Fruit fly (Drosophila melanogaster) whole organism, embryonic: ENCODE data around the gene neur.

Experiments used
- Adf1 ChIP-seq: fragments of 200-800 bp; sonication (Bioruptor generic); IDR thresholded peaks from 2 replicates; pipeline ENCODE4 v1.3.6; 2022; ENCODE audit warnings: missing biosample characterization, missing genetic modification characterization
- Atf-2 ChIP-seq: fragments of 200-800 bp; sonication (Bioruptor generic); optimal IDR thresholded peaks from 2 replicates; lab custom pipeline; 2016; ENCODE audit warnings: missing biosample characterization, missing genetic modification characterization
- Bgb ChIP-seq: fragments of 200-800 bp; sonication (Bioruptor generic); IDR thresholded peaks from 2 replicates; pipeline ENCODE4 v1.3.6; 2022; ENCODE audit warnings: missing biosample characterization, missing genetic modification characterization; ENCODE audit not compliant: partially characterized antibody
- Bteb2 ChIP-seq: fragments of 200-800 bp; sonication (Bioruptor generic); optimal IDR thresholded peaks from 2 replicates; lab custom pipeline; 2016; ENCODE audit warnings: missing biosample characterization, missing genetic modification characterization
- CG10147 ChIP-seq: fragments of 200-800 bp; sonication (Bioruptor generic); optimal IDR thresholded peaks from 2 replicates; lab custom pipeline; 2019; ENCODE audit warnings: missing biosample characterization, mild to moderate bottlenecking, missing genetic modification characterization, moderate library complexity
- CG12299 ChIP-seq: fragments of 200-800 bp; sonication (Bioruptor generic); optimal IDR thresholded peaks from 2 replicates; lab custom pipeline; 2018; ENCODE audit warnings: missing biosample characterization, mild to moderate bottlenecking, missing genetic modification characterization
- CG13624 ChIP-seq: fragments of 200-800 bp; sonication (Bioruptor generic); optimal IDR thresholded peaks from 2 replicates; lab custom pipeline; 2016; ENCODE audit warnings: missing biosample characterization, missing genetic modification characterization
- CG1602 ChIP-seq: fragments of 200-800 bp; sonication (Bioruptor generic); optimal IDR thresholded peaks from 3 replicates; lab custom pipeline; 2016; ENCODE audit warnings: missing biosample characterization, missing genetic modification characterization
- CG17186 ChIP-seq: fragments of 200-800 bp; sonication (Bioruptor generic); optimal IDR thresholded peaks from 3 replicates; lab custom pipeline; 2017; ENCODE audit warnings: missing biosample characterization, missing genetic modification reagents, missing genetic modification characterization
- CG18011 ChIP-seq: fragments of 200-800 bp; sonication (Bioruptor generic); optimal IDR thresholded peaks from 2 replicates; lab custom pipeline; 2017; ENCODE audit warnings: missing biosample characterization, missing genetic modification characterization, mild to moderate bottlenecking, moderate library complexity, missing genotype
- CG4707 ChIP-seq: fragments of 200-800 bp; sonication (Bioruptor generic); optimal IDR thresholded peaks from 2 replicates; lab custom pipeline; 2018; ENCODE audit warnings: missing biosample characterization, mild to moderate bottlenecking, missing genetic modification characterization, moderate library complexity
- CG6854 ChIP-seq: fragments of 200-800 bp; sonication (Bioruptor generic); optimal IDR thresholded peaks from 3 replicates; lab custom pipeline; 2017; ENCODE audit warnings: missing biosample characterization, mild to moderate bottlenecking, missing genetic modification characterization
- CG7556 ChIP-seq: fragments of 200-800 bp; sonication (Bioruptor generic); optimal IDR thresholded peaks from 2 replicates; lab custom pipeline; 2017; ENCODE audit warnings: missing biosample characterization, mild to moderate bottlenecking, missing genetic modification characterization
- CG7963 ChIP-seq: fragments of 200-800 bp; sonication (Bioruptor generic); IDR thresholded peaks from 3 replicates; pipeline ENCODE4 v1.3.6; 2022; ENCODE audit warnings: missing biosample characterization, missing genetic modification characterization; ENCODE audit not compliant: partially characterized antibody
- CG8765 ChIP-seq: fragments of 200-800 bp; sonication (Bioruptor generic); IDR thresholded peaks from 2 replicates; pipeline ENCODE4 v1.3.6; 2022; ENCODE audit warnings: missing biosample characterization, missing genetic modification characterization
- CG9797 ChIP-seq: fragments of 200-800 bp; sonication (Bioruptor generic); optimal IDR thresholded peaks from 3 replicates; lab custom pipeline; 2018; ENCODE audit warnings: missing biosample characterization, mild to moderate bottlenecking, missing genetic modification characterization
- D19A ChIP-seq: fragments of 200-800 bp; optimal IDR thresholded peaks from 3 replicates; lab custom pipeline; 2019; ENCODE audit warnings: missing biosample characterization, mild to moderate bottlenecking, missing genetic modification characterization, moderate library complexity
- Dll ChIP-seq: fragments of 200-800 bp; sonication (Bioruptor generic); IDR thresholded peaks from 4 replicates; pipeline ENCODE4 v1.3.6; 2022; ENCODE audit warnings: missing biosample characterization, missing genetic modification characterization; ENCODE audit not compliant: partially characterized antibody
- Doc3 ChIP-seq: fragments of 200-800 bp; sonication (Bioruptor generic); IDR thresholded peaks from 3 replicates; pipeline ENCODE4 v1.3.6; 2022; ENCODE audit warnings: missing biosample characterization, missing genetic modification characterization; ENCODE audit not compliant: partially characterized antibody
- Dp ChIP-seq: fragments of 200-800 bp; sonication (Bioruptor generic); optimal IDR thresholded peaks from 2 replicates; lab custom pipeline; 2018; ENCODE audit warnings: missing biosample characterization, mild to moderate bottlenecking, missing genetic modification characterization, moderate library complexity
- Ets97D ChIP-seq: fragments of 200-800 bp; sonication (Bioruptor generic); optimal IDR thresholded peaks from 3 replicates; lab custom pipeline; 2016; ENCODE audit warnings: missing biosample characterization, missing genetic modification characterization
- HLH3B ChIP-seq: fragments of 200-800 bp; sonication (Bioruptor generic); IDR thresholded peaks from 2 replicates; pipeline ENCODE4 v1.3.6; 2022; ENCODE audit warnings: missing biosample characterization, missing genetic modification characterization
- HmgZ ChIP-seq: fragments of 200-800 bp; sonication (Bioruptor generic); optimal IDR thresholded peaks from 2 replicates; lab custom pipeline; 2018; ENCODE audit warnings: missing biosample characterization, mild to moderate bottlenecking, missing genetic modification characterization
- Hr51 ChIP-seq, 2 experiments: fragments of 200-800 bp; sonication (Bioruptor generic); optimal IDR thresholded peaks; 2 replicates in 1 of 2; 3 replicates in 1 of 2; lab custom pipeline; 2016 to 2018; ENCODE audit warnings: missing biosample characterization in 2 of 2, missing genetic modification characterization in 2 of 2, mild to moderate bottlenecking in 1 of 2, moderate library complexity in 1 of 2
- Mad ChIP-seq: fragments of 200-800 bp; sonication (Bioruptor generic); optimal IDR thresholded peaks from 2 replicates; lab custom pipeline; 2016; ENCODE audit warnings: missing biosample characterization, missing genetic modification characterization
- Side ChIP-seq: fragments of 200-800 bp; sonication (Bioruptor generic); optimal IDR thresholded peaks from 2 replicates; lab custom pipeline; 2016; ENCODE audit warnings: missing biosample characterization, missing genetic modification characterization
- Sry-δ ChIP-seq: fragments of 200-800 bp; sonication (Bioruptor generic); optimal IDR thresholded peaks from 2 replicates; lab custom pipeline; 2016; ENCODE audit warnings: missing biosample characterization, missing genetic modification characterization
- bsh ChIP-seq, 2 experiments: fragments of 200-800 bp; sonication (Bioruptor generic); optimal IDR thresholded peaks; 2 replicates each; lab custom pipeline; 2017 to 2018; ENCODE audit warnings: mild to moderate bottlenecking in 2 of 2, missing biosample characterization in 2 of 2, missing genetic modification characterization in 2 of 2, moderate library complexity in 1 of 2
- cad ChIP-seq: fragments of >200 bp; optimal IDR thresholded peaks from 2 replicates; lab custom pipeline; 2017; ENCODE audit warnings: missing biosample characterization, missing genetic modification characterization
- corto ChIP-seq: fragments of 200-800 bp; sonication (Bioruptor generic); optimal IDR thresholded peaks from 2 replicates; lab custom pipeline; 2016; ENCODE audit warnings: missing biosample characterization, mild to moderate bottlenecking, missing genetic modification characterization, moderate library complexity
- cwo ChIP-seq: fragments of 200-800 bp; sonication (Bioruptor generic); optimal IDR thresholded peaks from 3 replicates; lab custom pipeline; 2017; ENCODE audit warnings: missing biosample characterization, missing genetic modification characterization, mild to moderate bottlenecking, moderate library complexity, missing genetic modification reagents
- ems ChIP-seq: fragments of 200-800 bp; sonication (Bioruptor generic); optimal IDR thresholded peaks from 3 replicates; lab custom pipeline; 2016; ENCODE audit warnings: missing biosample characterization, missing genetic modification characterization
- inv ChIP-seq: fragments of 200-800 bp; sonication (Bioruptor generic); IDR thresholded peaks from 2 replicates; pipeline ENCODE4 v1.3.6; 2022; ENCODE audit warnings: missing biosample characterization, missing genetic modification characterization; ENCODE audit not compliant: partially characterized antibody
- jigr1 ChIP-seq: fragments of 200-800 bp; sonication (Bioruptor generic); IDR thresholded peaks from 3 replicates; pipeline ENCODE4 v1.3.6; 2022; ENCODE audit warnings: missing biosample characterization, missing genetic modification characterization
- kay ChIP-seq: fragments of 200-800 bp; sonication (Bioruptor generic); optimal IDR thresholded peaks from 2 replicates; lab custom pipeline; 2016; ENCODE audit warnings: missing biosample characterization, missing genetic modification characterization
- lov ChIP-seq, 2 experiments: fragments of 200-800 bp in 1 of 2; fragments of >200 bp in 1 of 2; sonication (Bioruptor generic) in 1 of 2; IDR thresholded peaks in 1 of 2; optimal IDR thresholded peaks in 1 of 2; 2 replicates in 1 of 2; 3 replicates in 1 of 2; pipeline versions ENCODE4 v1.3.6 to Lab custom; 2017 to 2022; ENCODE audit warnings: missing biosample characterization in 1 of 2, missing genetic modification characterization in 1 of 2
- maf-S ChIP-seq: fragments of 200-800 bp; sonication (Bioruptor generic); optimal IDR thresholded peaks from 2 replicates; lab custom pipeline; 2016; ENCODE audit warnings: missing biosample characterization, missing genetic modification characterization
- nmo ChIP-seq: fragments of 200-800 bp; sonication (Bioruptor generic); optimal IDR thresholded peaks from 2 replicates; lab custom pipeline; 2018; ENCODE audit warnings: missing biosample characterization, mild to moderate bottlenecking, missing genetic modification characterization, moderate library complexity
- pho ChIP-seq: fragments of 200-800 bp; sonication (Bioruptor generic); optimal IDR thresholded peaks from 2 replicates; lab custom pipeline; 2016; ENCODE audit warnings: missing biosample characterization, missing genetic modification characterization
- rib ChIP-seq: fragments of 200-800 bp; sonication (Bioruptor generic); IDR thresholded peaks from 2 replicates; pipeline ENCODE4 v1.3.6; 2022; ENCODE audit warnings: missing biosample characterization, missing genetic modification characterization
- row ChIP-seq: fragments of 200-800 bp; sonication (Bioruptor generic); IDR thresholded peaks from 3 replicates; pipeline ENCODE4 v1.3.6; 2022; ENCODE audit warnings: missing biosample characterization, missing genetic modification characterization
- sd ChIP-seq: fragments of 200-800 bp; sonication (Bioruptor generic); optimal IDR thresholded peaks from 3 replicates; lab custom pipeline; 2018; ENCODE audit warnings: missing biosample characterization, mild to moderate bottlenecking, missing genetic modification characterization, moderate library complexity
- ssp ChIP-seq: fragments of 200-800 bp; sonication (Bioruptor generic); IDR thresholded peaks from 2 replicates; pipeline ENCODE4 v1.3.6; 2022; ENCODE audit warnings: missing biosample characterization, missing genetic modification characterization
- tll ChIP-seq, 2 experiments: fragments of 200-800 bp in 1 of 2; fragments of >200 bp in 1 of 2; sonication (Bioruptor generic) in 1 of 2; optimal IDR thresholded peaks; 2 replicates each; lab custom pipeline; 2017 to 2019; ENCODE audit warnings: missing biosample characterization in 2 of 2, missing genetic modification characterization in 2 of 2, mild to moderate bottlenecking in 1 of 2, moderate library complexity in 1 of 2
- unpg ChIP-seq: fragments of 200-800 bp; sonication (Bioruptor generic); optimal IDR thresholded peaks from 3 replicates; lab custom pipeline; 2018; ENCODE audit warnings: missing biosample characterization, mild to moderate bottlenecking, missing genetic modification characterization, moderate library complexity

The neur gene

dm6 chr3R:8980776-8981165, 58.5 kb downstream of the neur start, which contains the start of gene CAHbeta (continued):
- TF ChIP-seq sd (peak; percentile 73), maf-S (GFP tag; lab: Kevin White, UChicago) (no peak), cwo (GFP tag; lab: Kevin White, UChicago) (peak; percentile 75), rib (GFP tag; lab: Robert Waterston, UW) (0 out of 2 replicates have a peak, but pooled peaks have one; percentile 35), CG1602 (GFP tag; lab: Kevin White, UChicago) (no peak), Sry-δ (GFP tag; lab: Kevin White, UChicago) (no peak), kay (GFP tag; lab: Kevin White, UChicago) (peak; percentile 15), CG10147 (peak; percentile 7), CG18011 (GFP tag; lab: Kevin White, UChicago) (no peak), Dll (GFP tag; lab: Robert Waterston, UW) (peak; percentile 34; the same call in 1 of the 4 replicates), cad (GFP tag; lab: Kevin White, UChicago) (no peak), Doc3 (peak; percentile 42; the same call in 1 of the 3 replicates), HmgZ (tag; lab: Kevin White, UChicago) (peak; percentile 38), Bteb2 (GFP tag; lab: Kevin White, UChicago) (no peak)

dm6 chr3R:8979850-8980775, 59.2 kb downstream of the neur start:
- TF ChIP-seq HLH3B (GFP tag; lab: Robert Waterston, UW) = no peak; the same call in 1 of the 2 replicates
- TF ChIP-seq Dp = peak; percentile 97
- TF ChIP-seq CG7556 = no peak
- TF ChIP-seq Mad = peak; percentile 14
- no peak for TF ChIP-seq ssp
- TF ChIP-seq CG7963 (GFP tag; lab: Robert Waterston, UW) = peak; percentile 56; the same call in 2 of the 3 replicates
- TF ChIP-seq tll (GFP tag; optimal IDR thresholded peaks at IDR 0.05; lab: Kevin White, UChicago) = no peak
- TF ChIP-seq lov (optimal IDR thresholded peaks at IDR 0.05; lab: Kevin White, UChicago) = no peak
- 0 out of 3 replicates have a peak, but pooled peaks have one; percentile 4 for TF ChIP-seq lov (GFP tag; IDR thresholded peaks at IDR 0.05; lab: Robert Waterston, UW)
- no peak for TF ChIP-seq CG4707 (GFP tag; lab: Kevin White, UChicago)
- TF ChIP-seq unpg (GFP tag; lab: Kevin White, UChicago) = no peak
- peak; percentile 2 for TF ChIP-seq ems (GFP tag; lab: Kevin White, UChicago)
- TF ChIP-seq CG13624 (GFP tag; lab: Kevin White, UChicago) = peak; percentile 81
- peak; percentile 56 for TF ChIP-seq CG6854 (GFP tag; lab: Kevin White, UChicago)
- no peak for TF ChIP-seq CG12299 (tag; lab: Kevin White, UChicago)
- TF ChIP-seq inv = peak; percentile 36; the same call in 1 of the 2 replicates
- peak; percentile 9 for TF ChIP-seq Ets97D (GFP tag; lab: Kevin White, UChicago)
- peak; percentile 33 for TF ChIP-seq CG17186 (GFP tag; lab: Kevin White, UChicago)
- no peak for TF ChIP-seq CG8765 (GFP tag; lab: Robert Waterston, UW)
- no peak for TF ChIP-seq CG9797
- TF ChIP-seq row = peak; percentile 44; the same call in 1 of the 3 replicates
- peak; percentile 84 for TF ChIP-seq Bgb (GFP tag; lab: Robert Waterston, UW)
- TF ChIP-seq pho = no peak
- TF ChIP-seq Hr51 (GFP tag; optimal IDR thresholded peaks at IDR 0.05; lab: Kevin White, UChicago) = peak in 1 of 2 experiments; percentile 10
- TF ChIP-seq corto (GFP tag; lab: Kevin White, UChicago) = no peak
- peak; percentile 14 for TF ChIP-seq Atf-2 (GFP tag; lab: Kevin White, UChicago)
- TF ChIP-seq bsh (GFP tag; optimal IDR thresholded peaks at IDR 0.05; lab: Kevin White, UChicago) = peak; percentile 8 to 11
- no peak for TF ChIP-seq jigr1
- peak; percentile 25 for TF ChIP-seq D19A (tag; lab: Kevin White, UChicago)
- no peak for TF ChIP-seq Side
- TF ChIP-seq Adf1 (GFP tag; lab: Robert Waterston, UW) = no peak
- peak; percentile 35 for TF ChIP-seq nmo (GFP tag; lab: Kevin White, UChicago)
